Worm (Caenorhabditis elegans): ENCODE data around the gene Y57A10C.11.
A peak's percentile ranks its signal among the peaks of the same experiment; 100 is the strongest.

The Y57A10C.11 gene

DNA sequence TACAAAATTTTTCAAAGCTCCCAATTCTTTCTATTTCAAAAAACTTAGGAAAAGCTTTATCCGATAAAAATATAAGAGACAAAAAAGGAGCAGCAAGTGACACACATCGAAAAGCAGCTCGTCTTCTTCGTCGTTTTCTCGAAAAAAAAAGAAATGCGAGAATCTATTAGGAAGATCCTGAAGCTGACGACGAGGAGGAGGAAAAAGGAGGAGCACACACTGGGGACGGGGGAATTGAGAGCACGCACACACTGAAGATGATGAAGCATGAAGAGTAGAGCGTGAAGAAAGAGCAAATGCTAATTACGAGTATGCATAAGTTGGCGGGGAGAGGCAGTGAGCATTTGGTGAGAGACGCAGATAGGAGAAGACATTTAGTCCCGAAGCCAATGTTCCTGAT, 40.8 kb downstream of the Y57A10C.11 start:
- TF ChIP-seq dve-1 (tag; optimal IDR thresholded peaks at IDR 0.05; ENCODE audit: insufficient read depth) (no peak), ztf-7 (tag; optimal IDR thresholded peaks at IDR 0.05) (no peak), aha-1 (tag) (peak; percentile 92), lsy-2 (tag; optimal IDR thresholded peaks at IDR 0.05) (peak in 1 of 2 experiments; percentile 16), Y105C5A.15 (GFP tag; IDR thresholded peaks at IDR 0.05) (no peak), nhr-28 (tag; optimal IDR thresholded peaks at IDR 0.05) (no peak), T20F7.1 (GFP tag; optimal IDR thresholded peaks at IDR 0.05) (no peak), ZK546.5 (tag; optimal IDR thresholded peaks at IDR 0.05) (no peak), F44E2.7 (GFP tag; IDR thresholded peaks at IDR 0.05) (no peak), fkh-10 (GFP tag; optimal IDR thresholded peaks at IDR 0.05) (peak; percentile 55), nhr-11 (tag; optimal IDR thresholded peaks at IDR 0.05) (no peak), gei-8 (GFP tag; optimal IDR thresholded peaks at IDR 0.05) (no peak), hmg-1.1 (GFP tag; IDR thresholded peaks at IDR 0.05) (0 out of 2 replicates have a peak, but pooled peaks have one; percentile 14), cey-2 (tag; optimal IDR thresholded peaks at IDR 0.05; ENCODE audit: borderline replicate concordance, insufficient read depth) (no peak), vab-7 (GFP tag; IDR thresholded peaks at IDR 0.05) (peak; percentile 28; the same call in 1 of the 2 replicates), unc-62 (GFP tag; optimal IDR thresholded peaks at IDR 0.05 in 1 of 2) (peak in 1 of 2 experiments; percentile 98), unc-62 (tag; optimal IDR thresholded peaks at IDR 0.05) (no peak), ama-1 (optimal IDR thresholded peaks at IDR 0.05) (no peak)

DNA sequence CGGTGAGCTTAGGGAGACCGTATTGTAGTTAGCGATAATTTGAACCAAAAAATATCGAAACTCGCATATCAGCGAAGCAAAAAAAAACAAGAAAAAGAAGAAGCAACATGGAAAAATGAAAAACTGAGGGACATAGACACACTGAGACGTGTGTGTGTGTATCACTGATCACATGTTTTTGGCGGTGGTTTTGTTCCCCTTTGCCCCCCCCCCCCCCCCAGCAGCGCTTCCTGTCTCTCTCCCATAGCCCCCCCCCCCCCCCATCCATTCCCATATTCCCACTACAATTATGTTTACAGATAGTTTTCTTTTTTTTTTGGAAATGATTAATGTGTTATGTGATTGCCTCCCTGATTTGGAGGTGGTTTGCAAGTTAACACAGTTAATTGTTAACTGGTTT, 45.5 kb downstream of the Y57A10C.11 start:
- TF ChIP-seq T26A8.4 (GFP tag; IDR thresholded peaks at IDR 0.05) (no peak), set-16 (GFP tag; IDR thresholded peaks at IDR 0.05) (peak; percentile 66), hif-1 (tag; optimal IDR thresholded peaks at IDR 0.05) (peak in 1 of 2 experiments; percentile 16)
